Fruit fly (Drosophila melanogaster): ENCODE results near the gene chif.

chif gene

DNA sequence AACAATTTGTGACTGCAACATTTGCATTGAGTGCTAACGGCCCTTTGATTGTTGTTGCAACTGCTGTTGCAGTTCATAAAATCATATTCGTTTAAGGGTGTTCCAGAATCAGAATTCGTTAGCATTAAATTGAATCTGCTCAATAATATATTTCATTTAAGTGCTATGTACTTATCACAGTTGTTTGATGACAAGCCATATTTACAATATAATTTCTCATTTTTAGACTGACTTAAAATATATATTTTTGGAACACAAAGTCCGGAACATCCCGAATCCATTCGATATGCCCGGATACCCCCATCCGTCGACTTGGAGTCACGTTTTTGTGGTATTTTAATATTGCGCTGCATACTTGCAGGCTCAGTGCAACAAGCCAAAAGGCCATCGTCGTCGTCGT lies 38.4 kb upstream of the chif start:
- TF ChIP-seq Jra (GFP tag; optimal IDR thresholded peaks at IDR 0.05) (no peak), sage (GFP tag; optimal IDR thresholded peaks at IDR 0.05) (no peak), Dif (GFP tag; optimal IDR thresholded peaks at IDR 0.05; ENCODE audit: partially characterized antibody) (no peak), CG32264 (GFP tag; optimal IDR thresholded peaks at IDR 0.05) (no peak), h (GFP tag; optimal IDR thresholded peaks at IDR 0.05) (no peak), foxo (GFP tag; optimal IDR thresholded peaks at IDR 0.05) (peak in 1 of 2 experiments; percentile 12), rgr (GFP tag; optimal IDR thresholded peaks at IDR 0.05) (peak; percentile 5), Rel (GFP tag; optimal IDR thresholded peaks at IDR 0.05) (no peak), Rel (tag; optimal IDR thresholded peaks at IDR 0.05) (no peak), ey (GFP tag; optimal IDR thresholded peaks at IDR 0.05) (no peak), Vsx2 (GFP tag; optimal IDR thresholded peaks at IDR 0.05; ENCODE audit: partially characterized antibody) (no peak), Sp1 (GFP tag; optimal IDR thresholded peaks at IDR 0.05) (peak; percentile 0), CrebA (GFP tag; optimal IDR thresholded peaks at IDR 0.05; ENCODE audit: borderline replicate concordance) (no peak), lola (GFP tag; optimal IDR thresholded peaks at IDR 0.05) (no peak), N (GFP tag; optimal IDR thresholded peaks at IDR 0.05) (no peak), HLH106 (tag; optimal IDR thresholded peaks at IDR 0.05) (peak; percentile 27), sv (GFP tag; optimal IDR thresholded peaks at IDR 0.05) (no peak), brk (GFP tag; optimal IDR thresholded peaks at IDR 0.05) (no peak), OdsH (GFP tag; optimal IDR thresholded peaks at IDR 0.05) (no peak), pan (optimal IDR thresholded peaks at IDR 0.05) (no peak), Hr83 (GFP tag; optimal IDR thresholded peaks at IDR 0.05; ENCODE audit: poor library complexity, severe bottlenecking) (no peak), fru (GFP tag; optimal IDR thresholded peaks at IDR 0.05) (peak; percentile 26)

DNA sequence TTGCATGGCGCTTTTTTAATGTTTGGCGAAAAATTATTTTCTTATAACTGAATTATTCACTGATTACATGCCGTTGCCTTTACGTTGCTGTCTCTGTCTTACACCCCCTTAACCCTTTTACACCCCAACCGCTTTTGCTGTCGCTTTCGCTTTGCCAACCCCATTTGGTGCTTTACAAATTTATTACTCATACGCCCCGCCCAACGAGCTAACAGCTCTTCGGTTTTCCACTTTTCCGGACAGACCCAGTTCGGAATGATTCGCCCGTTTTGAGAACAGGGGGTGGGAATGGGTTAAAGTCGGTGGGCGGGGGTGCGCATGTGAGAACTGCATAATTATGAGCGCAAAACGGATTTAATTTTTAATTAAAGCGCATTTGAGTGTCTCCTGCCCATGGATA lies 28.5 kb upstream of the chif start:
- TF ChIP-seq Mio (GFP tag; optimal IDR thresholded peaks at IDR 0.05) (no peak), rgr (GFP tag; optimal IDR thresholded peaks at IDR 0.05) (no peak), h (GFP tag; optimal IDR thresholded peaks at IDR 0.05) (no peak), CG9705 (GFP tag; optimal IDR thresholded peaks at IDR 0.05) (no peak), HLH106 (tag; optimal IDR thresholded peaks at IDR 0.05) (no peak)

DNA sequence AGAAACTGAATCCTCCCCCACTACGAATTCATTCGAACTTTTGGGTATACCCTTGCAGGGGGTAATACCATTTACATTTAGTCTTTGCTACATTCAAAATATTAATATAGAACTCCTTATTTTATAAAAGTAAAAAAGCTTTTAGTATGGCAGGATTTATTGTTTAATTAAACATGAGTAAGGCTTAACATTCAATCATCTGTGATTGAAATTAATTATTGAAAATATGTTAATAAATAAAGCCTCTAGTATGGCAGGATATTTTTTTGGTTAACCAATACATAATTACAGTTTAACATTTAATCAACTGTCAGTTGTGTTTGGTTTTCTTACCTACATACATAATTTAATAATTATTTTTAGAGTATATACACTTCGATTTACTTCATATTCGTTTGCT lies 22.3 kb upstream of the chif start:
- TF ChIP-seq fru (GFP tag; optimal IDR thresholded peaks at IDR 0.05) (no peak), dmrt93B (GFP tag; optimal IDR thresholded peaks at IDR 0.05) (no peak), Sp1 (GFP tag; optimal IDR thresholded peaks at IDR 0.05) (no peak), ey (GFP tag; optimal IDR thresholded peaks at IDR 0.05) (no peak), Dif (GFP tag; optimal IDR thresholded peaks at IDR 0.05; ENCODE audit: partially characterized antibody) (no peak), sv (GFP tag; optimal IDR thresholded peaks at IDR 0.05) (no peak), dl (GFP tag; optimal IDR thresholded peaks at IDR 0.05; ENCODE audit: insufficient read depth in 1 of 2, partially characterized antibody in 2 of 2) (no peak), Hr83 (GFP tag; optimal IDR thresholded peaks at IDR 0.05; ENCODE audit: poor library complexity, severe bottlenecking) (no peak), dsf (GFP tag; optimal IDR thresholded peaks at IDR 0.05; ENCODE audit: borderline replicate concordance) (no peak), Jra (GFP tag; optimal IDR thresholded peaks at IDR 0.05) (no peak), usp (GFP tag; optimal IDR thresholded peaks at IDR 0.05) (no peak), rgr (GFP tag; optimal IDR thresholded peaks at IDR 0.05) (no peak), foxo (GFP tag; optimal IDR thresholded peaks at IDR 0.05) (no peak), woc (GFP tag; optimal IDR thresholded peaks at IDR 0.05) (no peak), CG32264 (GFP tag; optimal IDR thresholded peaks at IDR 0.05) (no peak), Rel (GFP tag; optimal IDR thresholded peaks at IDR 0.05) (no peak), Rel (tag; optimal IDR thresholded peaks at IDR 0.05) (no peak)

DNA sequence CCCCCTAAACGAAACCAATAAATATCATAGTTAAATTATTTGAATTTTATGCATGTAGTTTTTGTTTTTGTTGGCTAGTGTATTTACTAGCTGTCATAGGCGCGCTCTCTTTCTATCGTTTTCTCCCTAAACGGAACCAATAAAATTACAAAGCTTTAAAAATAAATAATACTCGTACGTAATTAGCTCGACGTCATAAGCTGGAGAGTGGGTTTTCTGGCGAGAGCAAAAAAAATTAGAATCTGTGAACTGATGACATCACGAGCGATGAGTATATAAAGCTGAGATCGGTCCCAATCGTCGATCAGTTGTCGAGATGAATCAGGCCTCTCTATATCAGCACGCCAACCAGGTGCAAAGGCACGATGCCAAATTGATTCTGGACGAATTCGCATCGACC lies 13.2 kb upstream of the chif start, which contains the start of gene jhamt:
Gene jhamt, plus strand, starts transcription at position 301 of the 400 bp plus-strand sequence.
- TF ChIP-seq usp (GFP tag; optimal IDR thresholded peaks at IDR 0.05) (no peak), Abd-B (GFP tag; optimal IDR thresholded peaks at IDR 0.05) (no peak), pan (optimal IDR thresholded peaks at IDR 0.05) (no peak), CG9705 (GFP tag; optimal IDR thresholded peaks at IDR 0.05) (no peak), Dif (GFP tag; optimal IDR thresholded peaks at IDR 0.05; ENCODE audit: partially characterized antibody) (no peak), br (GFP tag; optimal IDR thresholded peaks at IDR 0.05) (no peak), tai (GFP tag; optimal IDR thresholded peaks at IDR 0.05) (no peak), h (GFP tag; optimal IDR thresholded peaks at IDR 0.05) (no peak), Hr83 (GFP tag; optimal IDR thresholded peaks at IDR 0.05; ENCODE audit: poor library complexity, severe bottlenecking) (no peak), sage (GFP tag; optimal IDR thresholded peaks at IDR 0.05) (no peak), Rel (GFP tag; optimal IDR thresholded peaks at IDR 0.05) (no peak), Rel (tag; optimal IDR thresholded peaks at IDR 0.05) (no peak), dsf (GFP tag; optimal IDR thresholded peaks at IDR 0.05; ENCODE audit: borderline replicate concordance) (no peak), Hnf4 (GFP tag; optimal IDR thresholded peaks at IDR 0.05) (no peak), dmrt93B (GFP tag; optimal IDR thresholded peaks at IDR 0.05) (no peak), Sp1 (GFP tag; optimal IDR thresholded peaks at IDR 0.05) (no peak)

Measured in whole organism, wandering third instar larva.